Fruit fly (Drosophila melanogaster) whole organism, embryonic: ENCODE results near the gene CG6425.

ENCODE experiments used
- ATbp ChIP-seq: fragments of 200-800 bp; sonication (Bioruptor generic); optimal IDR thresholded peaks from 2 replicates; lab custom pipeline; 2017; ENCODE audit warnings: missing biosample characterization, mild to moderate bottlenecking, missing genetic modification characterization, missing genetic modification reagents
- Awh ChIP-seq: fragments of 200-800 bp; sonication (Bioruptor generic); IDR thresholded peaks from 2 replicates; pipeline ENCODE4, ENCODE4 v1.3.6; 2022; ENCODE audit warnings: missing biosample characterization, missing genetic modification characterization
- CG11456 ChIP-seq: fragments of 200-800 bp; sonication (Bioruptor generic); IDR thresholded peaks from 3 replicates; pipeline ENCODE4 v1.3.6; 2022; ENCODE audit warnings: missing biosample characterization, missing genetic modification characterization
- CG12219 ChIP-seq: fragments of 200-800 bp; sonication (Bioruptor generic); optimal IDR thresholded peaks from 3 replicates; lab custom pipeline; 2018; ENCODE audit warnings: missing biosample characterization, mild to moderate bottlenecking, missing genetic modification characterization
- CG14014 ChIP-seq: fragments of 200-800 bp; sonication (Bioruptor generic); IDR thresholded peaks from 2 replicates; pipeline ENCODE4 v1.3.6; 2022; ENCODE audit warnings: missing biosample characterization, missing genetic modification characterization
- CG14667 ChIP-seq: fragments of 200-800 bp; sonication (Bioruptor generic); IDR thresholded peaks from 2 replicates; pipeline ENCODE4 v1.3.6; 2022; ENCODE audit warnings: missing biosample characterization, missing genetic modification characterization
- CG14860 ChIP-seq: fragments of 200-800 bp; sonication (Bioruptor generic); IDR thresholded peaks from 3 replicates; pipeline ENCODE4 v1.3.6; 2022; ENCODE audit warnings: missing biosample characterization, missing genetic modification characterization; ENCODE audit not compliant: partially characterized antibody
- CG17385 ChIP-seq: fragments of 200-800 bp; sonication (Bioruptor generic); optimal IDR thresholded peaks from 3 replicates; lab custom pipeline; 2018; ENCODE audit warnings: missing biosample characterization, mild to moderate bottlenecking, missing genetic modification characterization
- CG18011 ChIP-seq: fragments of 200-800 bp; sonication (Bioruptor generic); optimal IDR thresholded peaks from 2 replicates; lab custom pipeline; 2017; ENCODE audit warnings: missing biosample characterization, missing genetic modification characterization, mild to moderate bottlenecking, moderate library complexity, missing genotype
- CG42726 ChIP-seq: fragments of 200-800 bp; sonication (Bioruptor generic); IDR thresholded peaks from 2 replicates; pipeline ENCODE4 v1.3.6; 2022; ENCODE audit warnings: missing biosample characterization, missing genetic modification characterization; ENCODE audit not compliant: partially characterized antibody
- CG7271 ChIP-seq: fragments of 200-800 bp; sonication (Bioruptor generic); optimal IDR thresholded peaks from 2 replicates; lab custom pipeline; 2018; ENCODE audit warnings: missing biosample characterization, mild to moderate bottlenecking, missing genetic modification characterization, moderate library complexity
- CG7839 ChIP-seq: fragments of 200-800 bp; sonication (Bioruptor generic); optimal IDR thresholded peaks from 3 replicates; lab custom pipeline; 2018; ENCODE audit warnings: missing biosample characterization, mild to moderate bottlenecking, missing genetic modification characterization, moderate library complexity
- CrebB ChIP-seq: fragments of 200-800 bp; sonication (Bioruptor generic); optimal IDR thresholded peaks from 3 replicates; lab custom pipeline; 2018; ENCODE audit warnings: missing biosample characterization, mild to moderate bottlenecking, missing genetic modification characterization
- D19B ChIP-seq: fragments of 200-800 bp; sonication (Bioruptor generic); optimal IDR thresholded peaks from 2 replicates; lab custom pipeline; 2017; ENCODE audit warnings: missing biosample characterization, mild to moderate bottlenecking, missing genetic modification characterization
- Dbx ChIP-seq: fragments of 200-800 bp; sonication (Bioruptor generic); IDR thresholded peaks from 3 replicates; pipeline ENCODE4 v1.3.6; 2022; ENCODE audit warnings: missing biosample characterization, missing genetic modification characterization
- Fer3 ChIP-seq: fragments of 200-800 bp; sonication (Bioruptor generic); optimal IDR thresholded peaks from 2 replicates; lab custom pipeline; 2018; ENCODE audit warnings: missing biosample characterization, mild to moderate bottlenecking, missing genetic modification characterization, moderate library complexity
- HLH54F ChIP-seq: fragments of 200-800 bp; sonication (Bioruptor generic); optimal IDR thresholded peaks from 3 replicates; lab custom pipeline; 2016; ENCODE audit warnings: missing biosample characterization, missing genetic modification characterization
- Med ChIP-seq: fragments of 200-800 bp; sonication (Bioruptor generic); peaks from one replicate; lab custom pipeline; 2016; ENCODE audit warnings: missing biosample characterization, missing genetic modification characterization, mild to moderate bottlenecking, inconsistent platforms, moderate library complexity
- Mes4 ChIP-seq: fragments of 200-800 bp; sonication (Bioruptor generic); optimal IDR thresholded peaks from 2 replicates; lab custom pipeline; 2016; ENCODE audit warnings: missing biosample characterization, missing genetic modification characterization
- Opbp ChIP-seq: fragments of 200-800 bp; sonication (Bioruptor generic); IDR thresholded peaks from 3 replicates; pipeline ENCODE4 v1.3.6; 2022; ENCODE audit warnings: missing biosample characterization, missing genetic modification characterization; ENCODE audit not compliant: partially characterized antibody
- Ptx1 ChIP-seq: fragments of 200-800 bp; sonication (Bioruptor generic); IDR thresholded peaks from 2 replicates; pipeline ENCODE4 v1.3.6; 2022; ENCODE audit warnings: missing biosample characterization, missing genetic modification characterization
- Sin3A ChIP-seq: fragments of >200 bp; optimal IDR thresholded peaks from 2 replicates; lab custom pipeline; 2018
- Sox100B ChIP-seq: fragments of 200-800 bp; sonication (Bioruptor generic); optimal IDR thresholded peaks from 3 replicates; lab custom pipeline; 2018; ENCODE audit warnings: missing biosample characterization, mild to moderate bottlenecking, missing genetic modification characterization
- Stat92E ChIP-seq, 3 experiments: fragments of >200 bp in 2 of 3; fragments of 200-800 bp in 1 of 3; sonication (Bioruptor generic) in 1 of 3; optimal IDR thresholded peaks; 2 replicates each; lab custom pipeline; 2017 to 2019; ENCODE audit warnings: missing biosample characterization in 3 of 3, missing genetic modification characterization in 3 of 3, mild to moderate bottlenecking in 1 of 3, moderate library complexity in 1 of 3
- Trl ChIP-seq, 3 experiments: fragments of >200 bp in 2 of 3; fragments of 200-800 bp in 1 of 3; sonication (Bioruptor generic) in 1 of 3; optimal IDR thresholded peaks; 2 replicates in 1 of 3; 3 replicates in 2 of 3; lab custom pipeline; 2016 to 2017; ENCODE audit warnings: missing biosample characterization in 1 of 3, missing genetic modification characterization in 1 of 3
- Xrp1 ChIP-seq: fragments of 200-800 bp; sonication (Bioruptor generic); IDR thresholded peaks from 2 replicates; pipeline ENCODE4 v1.3.6; 2022; ENCODE audit warnings: missing biosample characterization, missing genetic modification characterization
- ash1 ChIP-seq: fragments of 200-800 bp; sonication (Bioruptor generic); optimal IDR thresholded peaks from 2 replicates; lab custom pipeline; 2018; ENCODE audit warnings: missing biosample characterization, mild to moderate bottlenecking, missing genetic modification characterization
- cg ChIP-seq: fragments of 200-800 bp; sonication (Bioruptor generic); optimal IDR thresholded peaks from 3 replicates; lab custom pipeline; 2019; ENCODE audit warnings: missing biosample characterization, mild to moderate bottlenecking, missing genetic modification characterization, moderate library complexity
- da ChIP-seq: fragments of 200-800 bp; sonication (Bioruptor generic); optimal IDR thresholded peaks from 2 replicates; lab custom pipeline; 2016; ENCODE audit warnings: missing biosample characterization, missing genetic modification characterization
- dan ChIP-seq: fragments of 200-800 bp; sonication (Bioruptor generic); IDR thresholded peaks from 2 replicates; pipeline ENCODE4 v1.3.6; 2022; ENCODE audit warnings: missing biosample characterization, missing genetic modification characterization
- emc ChIP-seq: fragments of 200-800 bp; sonication (Bioruptor generic); optimal IDR thresholded peaks from 2 replicates; lab custom pipeline; 2016; ENCODE audit warnings: missing biosample characterization, missing genetic modification characterization
- en ChIP-seq: fragments of 200-800 bp; sonication (Bioruptor generic); optimal IDR thresholded peaks from 2 replicates; lab custom pipeline; 2016; ENCODE audit warnings: missing biosample characterization, missing genetic modification characterization
- esg ChIP-seq: fragments of 200-800 bp; sonication (Bioruptor generic); conservative IDR thresholded peaks from 2 replicates; pipeline ENCODE4 v1.3.6; 2022; ENCODE audit warnings: missing biosample characterization, missing genetic modification characterization
- ham ChIP-seq: fragments of 200-800 bp; sonication (Bioruptor generic); IDR thresholded peaks from 2 replicates; pipeline ENCODE4 v1.3.6; 2022; ENCODE audit warnings: missing biosample characterization, missing genetic modification characterization
- her ChIP-seq: fragments of 200-800 bp; sonication (Bioruptor generic); optimal IDR thresholded peaks from 2 replicates; lab custom pipeline; 2016; ENCODE audit warnings: missing biosample characterization, missing genetic modification characterization
- ind ChIP-seq: fragments of 200-800 bp; sonication (Bioruptor generic); optimal IDR thresholded peaks from 3 replicates; lab custom pipeline; 2016; ENCODE audit warnings: missing biosample characterization, missing genetic modification characterization
- insv ChIP-seq, 2 experiments: fragments of 200-800 bp; sonication (Bioruptor generic); optimal IDR thresholded peaks; 3 replicates each; lab custom pipeline; 2016 to 2018; ENCODE audit warnings: missing biosample characterization in 2 of 2, missing genetic modification characterization in 2 of 2
- jigr1 ChIP-seq: fragments of 200-800 bp; sonication (Bioruptor generic); IDR thresholded peaks from 3 replicates; pipeline ENCODE4 v1.3.6; 2022; ENCODE audit warnings: missing biosample characterization, missing genetic modification characterization
- kah ChIP-seq: fragments of 200-800 bp; sonication (Bioruptor generic); optimal IDR thresholded peaks from 2 replicates; lab custom pipeline; 2018; ENCODE audit warnings: missing biosample characterization, mild to moderate bottlenecking, missing genetic modification characterization
- luna ChIP-seq: fragments of 200-800 bp; sonication (Bioruptor generic); optimal IDR thresholded peaks from 2 replicates; lab custom pipeline; 2016; ENCODE audit warnings: missing biosample characterization, missing genetic modification characterization
- mam ChIP-seq: fragments of 200-800 bp; sonication (Bioruptor generic); optimal IDR thresholded peaks from 3 replicates; lab custom pipeline; 2016; ENCODE audit warnings: missing biosample characterization, missing genetic modification characterization
- mirr ChIP-seq: fragments of 200-800 bp; sonication (Bioruptor generic); optimal IDR thresholded peaks from 3 replicates; lab custom pipeline; 2018; ENCODE audit warnings: missing biosample characterization, mild to moderate bottlenecking, missing genetic modification characterization
- nmo ChIP-seq: fragments of 200-800 bp; sonication (Bioruptor generic); optimal IDR thresholded peaks from 2 replicates; lab custom pipeline; 2018; ENCODE audit warnings: missing biosample characterization, mild to moderate bottlenecking, missing genetic modification characterization, moderate library complexity
- pan ChIP-seq, 4 experiments: fragments of >200 bp in 3 of 4; fragments of 200-800 bp in 1 of 4; sonication (Bioruptor generic) in 1 of 4; optimal IDR thresholded peaks in 3 of 4; IDR thresholded peaks in 1 of 4; 2 replicates each; pipeline versions ENCODE4 v1.3.6 to Lab custom; 2017 to 2022; ENCODE audit warnings: missing biosample characterization in 2 of 4, missing genetic modification characterization in 2 of 4, mixed read lengths in 1 of 4
- scrt ChIP-seq: fragments of 200-800 bp; sonication (Bioruptor generic); optimal IDR thresholded peaks from 2 replicates; lab custom pipeline; 2018; ENCODE audit warnings: missing biosample characterization, mild to moderate bottlenecking, missing genetic modification characterization, moderate library complexity
- sug ChIP-seq: fragments of 200-800 bp; optimal IDR thresholded peaks from 2 replicates; lab custom pipeline; 2019; ENCODE audit warnings: missing biosample characterization, mild to moderate bottlenecking, missing genetic modification characterization, moderate library complexity
- trem ChIP-seq: fragments of 200-800 bp; optimal IDR thresholded peaks from 3 replicates; lab custom pipeline; 2019; ENCODE audit warnings: missing biosample characterization, mild to moderate bottlenecking, missing genetic modification characterization, moderate library complexity
- unc-4 ChIP-seq: fragments of 200-800 bp; sonication (Bioruptor generic); IDR thresholded peaks from 2 replicates; pipeline ENCODE4 v1.3.6; 2022; ENCODE audit warnings: missing biosample characterization, missing genetic modification characterization; ENCODE audit not compliant: partially characterized antibody
- usp ChIP-seq: fragments of >200 bp; optimal IDR thresholded peaks from 2 replicates; lab custom pipeline; 2017; ENCODE audit warnings: missing biosample characterization, missing genetic modification characterization
- vvl ChIP-seq: fragments of 200-800 bp; sonication (Bioruptor generic); IDR thresholded peaks from 2 replicates; pipeline ENCODE4 v1.3.6; 2022; ENCODE audit warnings: missing biosample characterization, missing genetic modification characterization

CG6425 gene

dm6 chr3R:26671525-26672132 lies 45.6 kb downstream of the CG6425 start (continued):
- TF ChIP-seq da (GFP tag; lab: Kevin White, UChicago) (no peak), CrebB (tag; lab: Kevin White, UChicago) (no peak), CG14667 (GFP tag; lab: Robert Waterston, UW) (no peak), mam (GFP tag; lab: Kevin White, UChicago) (no peak), sug (tag; lab: Kevin White, UChicago) (no peak), ash1 (GFP tag; lab: Kevin White, UChicago) (no peak), vvl (GFP tag; lab: Robert Waterston, UW) (no peak), her (GFP tag; lab: Kevin White, UChicago) (no peak), CG14014 (GFP tag; lab: Robert Waterston, UW) (no peak), ATbp (no peak), ham (GFP tag; lab: Robert Waterston, UW) (no peak), Med (GFP tag; lab: Kevin White, UChicago) (peak; percentile 80), dan (GFP tag; lab: Robert Waterston, UW) (no peak), Awh (GFP tag; lab: Robert Waterston, UW) (no peak), CG12219 (GFP tag; lab: Kevin White, UChicago) (no peak), esg (GFP tag; lab: Robert Waterston, UW) (no peak), emc (GFP tag; lab: Kevin White, UChicago) (no peak), en (GFP tag; lab: Kevin White, UChicago) (no peak), mirr (GFP tag; lab: Kevin White, UChicago) (peak; percentile 37), Sox100B (GFP tag; lab: Kevin White, UChicago) (peak; percentile 13), CG11456 (no peak), Fer3 (peak; percentile 13), Mes4 (GFP tag; lab: Kevin White, UChicago) (no peak), scrt (GFP tag; lab: Kevin White, UChicago) (peak; percentile 24), kah (no peak), CG42726 (GFP tag; lab: Robert Waterston, UW) (no peak), Ptx1 (GFP tag; lab: Robert Waterston, UW) (peak; percentile 13; the same call in 1 of the 2 replicates), CG7839 (tag; lab: Kevin White, UChicago) (peak; percentile 39), CG18011 (GFP tag; lab: Kevin White, UChicago) (no peak), D19B (no peak), Trl (optimal IDR thresholded peaks at IDR 0.05; lab: Kevin White, UChicago) (no peak), Trl (GFP tag; optimal IDR thresholded peaks at IDR 0.05; lab: Kevin White, UChicago) (no peak), CG7271 (no peak), pan (optimal IDR thresholded peaks at IDR 0.05; lab: Kevin White, UChicago) (no peak), pan (GFP tag; optimal IDR thresholded peaks at IDR 0.05 in 1 of 2, IDR thresholded peaks at IDR 0.05 in 1 of 2) (no peak), Stat92E (GFP tag; optimal IDR thresholded peaks at IDR 0.05; lab: Kevin White, UChicago) (no peak), CG17385 (GFP tag; lab: Kevin White, UChicago) (no peak), nmo (GFP tag; lab: Kevin White, UChicago) (peak; percentile 16), usp (GFP tag; lab: Kevin White, UChicago) (no peak), cg (no peak), CG14860 (GFP tag; lab: Robert Waterston, UW) (no peak), insv (GFP tag; optimal IDR thresholded peaks at IDR 0.05; lab: Kevin White, UChicago) (no peak), Opbp (GFP tag; lab: Robert Waterston, UW) (no peak), trem (tag; lab: Kevin White, UChicago) (no peak), HLH54F (GFP tag; lab: Kevin White, UChicago) (no peak), Dbx (0 out of 3 replicates have a peak, but pooled peaks have one; percentile 30), ind (GFP tag; lab: Kevin White, UChicago) (no peak), Sin3A (no peak), jigr1 (GFP tag; lab: Robert Waterston, UW) (no peak), Xrp1 (GFP tag; lab: Robert Waterston, UW) (no peak), luna (GFP tag; lab: Kevin White, UChicago) (no peak), unc-4 (GFP tag; lab: Robert Waterston, UW) (no peak)
